Worm (Caenorhabditis elegans): ENCODE measurements around the gene C09B8.4.

C09B8.4 gene

ce11 chrX:5984581-5985039 lies 35.1 kb downstream of the C09B8.4 start, which contains the start of gene klp-13 (continued):
- TF ChIP-seq egl-13 (tag; optimal IDR thresholded peaks at IDR 0.05) (peak; percentile 82), mep-1 (tag; optimal IDR thresholded peaks at IDR 0.05) (peak; percentile 85), elt-2 (tag; optimal IDR thresholded peaks at IDR 0.05) (peak; percentile 61), lin-13 (GFP tag; optimal IDR thresholded peaks at IDR 0.05) (peak; percentile 85), aly-2 (tag; optimal IDR thresholded peaks at IDR 0.05) (peak; percentile 38), nhr-90 (tag; optimal IDR thresholded peaks at IDR 0.05; ENCODE audit: poor library complexity) (peak; percentile 63), ama-1 (optimal IDR thresholded peaks at IDR 0.05) (peak; percentile 2), snpc-4 (tag; optimal IDR thresholded peaks at IDR 0.05) (peak; percentile 5), Y116A8C.19 (tag; optimal IDR thresholded peaks at IDR 0.05; ENCODE audit: borderline replicate concordance) (no peak), jun-1 (tag; optimal IDR thresholded peaks at IDR 0.05) (peak; percentile 74), dpl-1 (GFP tag; optimal IDR thresholded peaks at IDR 0.05) (peak; percentile 89 to 93 (median 90)), ceh-82 (tag; optimal IDR thresholded peaks at IDR 0.05) (peak; percentile 72 to 90 (median 78)), hpl-2 (GFP tag; optimal IDR thresholded peaks at IDR 0.05) (no peak), nhr-71 (tag; optimal IDR thresholded peaks at IDR 0.05) (peak; percentile 94), sox-4 (tag; optimal IDR thresholded peaks at IDR 0.05) (peak; percentile 65), nhr-28 (tag; optimal IDR thresholded peaks at IDR 0.05) (no peak), mef-2 (tag; optimal IDR thresholded peaks at IDR 0.05) (peak; percentile 54), sup-37 (GFP tag; optimal IDR thresholded peaks at IDR 0.05) (peak; percentile 41), pqm-1 (tag; optimal IDR thresholded peaks at IDR 0.05) (no peak), C04F5.9 (tag; optimal IDR thresholded peaks at IDR 0.05) (no peak), efl-3 (GFP tag; optimal IDR thresholded peaks at IDR 0.05) (no peak), hlh-17 (GFP tag; optimal IDR thresholded peaks at IDR 0.05; ENCODE audit: borderline replicate concordance) (no peak), fkh-8 (tag; optimal IDR thresholded peaks at IDR 0.05) (peak; percentile 98), fos-1 (tag; optimal IDR thresholded peaks at IDR 0.05) (peak; percentile 85), unc-86 (tag; optimal IDR thresholded peaks at IDR 0.05) (peak; percentile 76), C16A3.4 (tag; optimal IDR thresholded peaks at IDR 0.05) (peak; percentile 91), mab-9 (GFP tag; IDR thresholded peaks at IDR 0.05) (no peak), unc-62 (GFP tag; optimal IDR thresholded peaks at IDR 0.05) (no peak), nhr-76 (tag; optimal IDR thresholded peaks at IDR 0.05) (no peak), fkh-4 (tag; optimal IDR thresholded peaks at IDR 0.05; ENCODE audit: borderline replicate concordance) (no peak), lin-39 (tag; optimal IDR thresholded peaks at IDR 0.05) (peak; percentile 18), dsc-1 (tag; optimal IDR thresholded peaks at IDR 0.05) (peak; percentile 84), sptf-1 (tag; optimal IDR thresholded peaks at IDR 0.05) (no peak), alr-1 (tag; optimal IDR thresholded peaks at IDR 0.05; ENCODE audit: borderline replicate concordance) (no peak), pax-3 (tag; optimal IDR thresholded peaks at IDR 0.05) (peak; percentile 85), nhr-84 (tag; optimal IDR thresholded peaks at IDR 0.05) (no peak), unc-130 (tag; optimal IDR thresholded peaks at IDR 0.05) (peak; percentile 64), lir-3 (tag; optimal IDR thresholded peaks at IDR 0.05; ENCODE audit: poor library complexity) (peak; percentile 64), F16B12.6 (tag; optimal IDR thresholded peaks at IDR 0.05) (peak; percentile 29), nhr-47 (tag; optimal IDR thresholded peaks at IDR 0.05) (peak; percentile 91), fkh-10 (GFP tag; optimal IDR thresholded peaks at IDR 0.05) (peak; percentile 72), swsn-7 (tag; optimal IDR thresholded peaks at IDR 0.05) (peak; percentile 88), tlp-1 (tag; optimal IDR thresholded peaks at IDR 0.05) (no peak), C34B4.2 (tag; optimal IDR thresholded peaks at IDR 0.05) (no peak), ceh-88 (GFP tag; IDR thresholded peaks at IDR 0.05) (no peak), mdl-1 (tag; optimal IDR thresholded peaks at IDR 0.05) (peak in 1 of 2 experiments; percentile 86), egl-27 (tag; optimal IDR thresholded peaks at IDR 0.05) (peak in 1 of 2 experiments; percentile 54)
